Fruit fly (Drosophila melanogaster): ENCODE results near the gene slp2.

- no peak for TF ChIP-seq psq (optimal IDR thresholded peaks at IDR 0.05)
- TF ChIP-seq usp (GFP tag; optimal IDR thresholded peaks at IDR 0.05): no peak
- no peak for TF ChIP-seq pan (optimal IDR thresholded peaks at IDR 0.05)
- no peak for TF ChIP-seq Dll (optimal IDR thresholded peaks at IDR 0.05)
- no peak for TF ChIP-seq EcR (GFP tag; optimal IDR thresholded peaks at IDR 0.05)
- no peak for TF ChIP-seq CG8478 (optimal IDR thresholded peaks at IDR 0.05)
These were observed 17.7 kb upstream of the slp2 start for dm6 chr2L:3818903-3819302.
